Fruit fly (Drosophila melanogaster): ENCODE data around the gene CG43083.

- TF ChIP-seq CG7101 (tag; optimal IDR thresholded peaks at IDR 0.05) (no peak), Crg-1 (GFP tag; optimal IDR thresholded peaks at IDR 0.05) (no peak), CG33017 (tag; optimal IDR thresholded peaks at IDR 0.05) (no peak), tj (GFP tag; optimal IDR thresholded peaks at IDR 0.05) (no peak)
Measured at dm6 chr3L:15672800-15673199, 24.4 kb downstream of the CG43083 start.

Measured in whole organism, adult.